Fruit fly (Drosophila melanogaster) whole organism: ENCODE measurements around the gene Mst89B.

ENCODE experiments used
- CG8478 ChIP-seq: fragments of >200 bp; optimal IDR thresholded peaks from 2 replicates; lab custom pipeline; 2018; ENCODE audit warnings: inconsistent platforms
- EcR ChIP-seq, 2 experiments: fragments of >200 bp; optimal IDR thresholded peaks; 2 replicates each; lab custom pipeline; 2017; ENCODE audit warnings: missing biosample characterization in 2 of 2, missing genetic modification characterization in 2 of 2, missing genetic modification reagents in 2 of 2
- psq ChIP-seq: fragments of >200 bp; optimal IDR thresholded peaks from 2 replicates; lab custom pipeline; 2017
- usp ChIP-seq: fragments of >200 bp; optimal IDR thresholded peaks from 2 replicates; lab custom pipeline; 2017; ENCODE audit warnings: missing biosample characterization, missing genetic modification characterization, mixed read lengths

- TF ChIP-seq psq (lab: Kevin White, UChicago) (no peak), usp (GFP tag; lab: Kevin White, UChicago) (no peak), CG8478 (lab: Kevin White, UChicago) (no peak), EcR (GFP tag; optimal IDR thresholded peaks at IDR 0.05; lab: Kevin White, UChicago) (no peak)
These were observed 5.4 kb downstream of the Mst89B start, which contains the start of the genes Mat89Ba and gish for dm6 chr3R:16272185-16272584.
